Worm (Caenorhabditis elegans): ENCODE data around the gene unc-69.

Gene unc-69

ce11 chrIII:10361456-10361855 lies 42.7 kb downstream of the unc-69 start:
- TF ChIP-seq nhr-90 (tag; optimal IDR thresholded peaks at IDR 0.05; ENCODE audit: poor library complexity): no peak
- no peak for TF ChIP-seq hlh-4 (tag; optimal IDR thresholded peaks at IDR 0.05)
- no peak for TF ChIP-seq hlh-17 (GFP tag; optimal IDR thresholded peaks at IDR 0.05; ENCODE audit: borderline replicate concordance)
- TF ChIP-seq ceh-8 (GFP tag; optimal IDR thresholded peaks at IDR 0.05): no peak
- no peak for TF ChIP-seq unc-30 (tag; optimal IDR thresholded peaks at IDR 0.05)
- no peak for TF ChIP-seq dpl-1 (GFP tag; optimal IDR thresholded peaks at IDR 0.05)
- no peak for TF ChIP-seq nhr-76 (tag; optimal IDR thresholded peaks at IDR 0.05)
- TF ChIP-seq mdl-1 (tag; optimal IDR thresholded peaks at IDR 0.05): no peak
- no peak for TF ChIP-seq Y116A8C.19 (tag; optimal IDR thresholded peaks at IDR 0.05; ENCODE audit: borderline replicate concordance)
- TF ChIP-seq mef-2 (tag; optimal IDR thresholded peaks at IDR 0.05): no peak
- TF ChIP-seq pag-3 (tag; optimal IDR thresholded peaks at IDR 0.05; ENCODE audit: borderline replicate concordance, insufficient read depth): no peak
- TF ChIP-seq nhr-28 (tag; optimal IDR thresholded peaks at IDR 0.05): no peak
- TF ChIP-seq skn-1 (tag; optimal IDR thresholded peaks at IDR 0.05): no peak
- no peak for TF ChIP-seq efl-1 (optimal IDR thresholded peaks at IDR 0.05)
- TF ChIP-seq efl-1 (GFP tag; optimal IDR thresholded peaks at IDR 0.05 in 1 of 2): no peak
- TF ChIP-seq ztf-4 (tag; optimal IDR thresholded peaks at IDR 0.05): no peak

- TF ChIP-seq zag-1 (tag; optimal IDR thresholded peaks at IDR 0.05) (no peak), pax-3 (tag; optimal IDR thresholded peaks at IDR 0.05) (peak; percentile 12), Y116A8C.19 (tag; optimal IDR thresholded peaks at IDR 0.05; ENCODE audit: borderline replicate concordance) (no peak), hlh-17 (GFP tag; optimal IDR thresholded peaks at IDR 0.05; ENCODE audit: borderline replicate concordance) (no peak), hpl-2 (GFP tag; optimal IDR thresholded peaks at IDR 0.05) (no peak), lsy-2 (tag; optimal IDR thresholded peaks at IDR 0.05) (peak in 1 of 2 experiments; percentile 29), C04F5.9 (tag; optimal IDR thresholded peaks at IDR 0.05) (no peak), sptf-1 (tag; optimal IDR thresholded peaks at IDR 0.05) (no peak), dsc-1 (tag; optimal IDR thresholded peaks at IDR 0.05) (peak; percentile 64), snpc-4 (tag; optimal IDR thresholded peaks at IDR 0.05) (no peak), fkh-8 (tag; optimal IDR thresholded peaks at IDR 0.05) (peak; percentile 60)
These were observed 44.2 kb downstream of the unc-69 start for ce11 chrIII:10362920-10363319.

- TF ChIP-seq C34B4.2 (tag; optimal IDR thresholded peaks at IDR 0.05): no peak
- TF ChIP-seq lin-39 (tag; optimal IDR thresholded peaks at IDR 0.05): no peak
- no peak for TF ChIP-seq nhr-20 (tag; optimal IDR thresholded peaks at IDR 0.05)
- no peak for TF ChIP-seq mab-9 (GFP tag; IDR thresholded peaks at IDR 0.05)
- no peak for TF ChIP-seq nhr-84 (tag; optimal IDR thresholded peaks at IDR 0.05)
- no peak for TF ChIP-seq egl-13 (tag; optimal IDR thresholded peaks at IDR 0.05)
- TF ChIP-seq hpl-2 (GFP tag; optimal IDR thresholded peaks at IDR 0.05): no peak
- TF ChIP-seq ceh-90 (tag; optimal IDR thresholded peaks at IDR 0.05): no peak
- TF ChIP-seq ces-1 (GFP tag; optimal IDR thresholded peaks at IDR 0.05): no peak
These were observed 45.9 kb downstream of the unc-69 start, which contains the start of gene tbc-8 for ce11 chrIII:10364656-10365055. Gene tbc-8 (plus strand): TSS chrIII:10364956.

ce11 chrIII:10367355-10367909 lies 48.7 kb downstream of the unc-69 start:
- TF ChIP-seq mef-2 (tag; optimal IDR thresholded peaks at IDR 0.05) (no peak), tbx-2 (tag; optimal IDR thresholded peaks at IDR 0.05) (no peak), mab-9 (GFP tag; IDR thresholded peaks at IDR 0.05) (no peak; the same call in 1 of the 2 replicates), lir-3 (tag; optimal IDR thresholded peaks at IDR 0.05; ENCODE audit: poor library complexity) (no peak), ceh-63 (GFP tag; optimal IDR thresholded peaks at IDR 0.05) (no peak), nhr-84 (tag; optimal IDR thresholded peaks at IDR 0.05) (no peak), efl-1 (optimal IDR thresholded peaks at IDR 0.05) (no peak), efl-1 (GFP tag; optimal IDR thresholded peaks at IDR 0.05 in 1 of 2) (peak in 1 of 2 experiments; percentile 85), mdl-1 (tag; optimal IDR thresholded peaks at IDR 0.05) (no peak), nhr-77 (tag; optimal IDR thresholded peaks at IDR 0.05) (no peak), ceh-90 (tag; optimal IDR thresholded peaks at IDR 0.05) (no peak), nhr-12 (tag; optimal IDR thresholded peaks at IDR 0.05) (no peak), lin-35 (GFP tag; optimal IDR thresholded peaks at IDR 0.05) (no peak), C16A3.4 (tag; optimal IDR thresholded peaks at IDR 0.05) (no peak), sup-37 (GFP tag; optimal IDR thresholded peaks at IDR 0.05) (no peak), Y116A8C.19 (tag; optimal IDR thresholded peaks at IDR 0.05; ENCODE audit: borderline replicate concordance) (no peak), jun-1 (tag; optimal IDR thresholded peaks at IDR 0.05) (no peak), efl-3 (GFP tag; optimal IDR thresholded peaks at IDR 0.05) (no peak), hpl-2 (GFP tag; optimal IDR thresholded peaks at IDR 0.05) (no peak), nhr-85 (tag) (no peak), swsn-7 (tag; optimal IDR thresholded peaks at IDR 0.05) (peak; percentile 11), dpl-1 (GFP tag; optimal IDR thresholded peaks at IDR 0.05) (no peak), fos-1 (tag; optimal IDR thresholded peaks at IDR 0.05) (no peak), tlp-1 (tag; optimal IDR thresholded peaks at IDR 0.05) (no peak), nhr-90 (tag; optimal IDR thresholded peaks at IDR 0.05; ENCODE audit: poor library complexity) (no peak)
